Fruit fly (Drosophila melanogaster): ENCODE results near the gene Pka-C1.

dm6 chr2L:9679789-9680188 is 19.3 kb downstream of the Pka-C1 start:
- TF ChIP-seq CG8478 (optimal IDR thresholded peaks at IDR 0.05) = no peak
- no peak for TF ChIP-seq CTCF (optimal IDR thresholded peaks at IDR 0.05)
